Fruit fly (Drosophila melanogaster): ENCODE results near the gene Dip-C.

The Dip-C gene

DNA sequence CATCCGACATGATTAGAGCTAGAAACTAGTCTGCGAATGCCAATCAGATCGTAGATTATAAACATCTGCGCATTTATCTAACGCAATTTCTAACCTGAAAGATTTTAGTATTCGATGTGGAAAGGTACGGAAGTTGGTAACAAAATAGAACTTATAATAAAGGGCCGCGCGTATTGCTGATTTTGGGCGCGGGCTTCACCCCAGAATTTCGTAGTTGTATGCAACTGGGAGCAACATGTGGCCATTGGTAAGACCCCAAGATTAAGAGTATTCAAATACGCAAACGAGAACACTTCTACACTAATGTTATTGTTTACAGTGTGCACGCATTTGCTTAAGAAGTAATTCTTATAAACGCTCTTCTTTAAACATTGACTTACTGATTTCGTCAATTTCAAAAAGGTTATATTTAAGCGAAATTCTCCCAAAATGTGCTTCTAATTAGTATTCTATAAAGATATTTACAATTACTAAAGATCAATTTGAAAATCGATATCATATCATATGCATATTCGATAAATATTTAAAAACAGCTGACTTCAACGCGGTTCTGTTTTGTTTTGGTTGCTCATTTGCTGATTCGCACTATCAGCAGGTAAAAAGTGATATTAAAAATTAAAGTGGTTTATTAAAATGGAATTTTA, 46.4 kb upstream of the Dip-C start, which contains the start of the genes CG5961 and Polr3C (continued):
- TF ChIP-seq stwl (tag; optimal IDR thresholded peaks at IDR 0.05) (peak; percentile 63), CG10267 (tag; optimal IDR thresholded peaks at IDR 0.05) (peak; percentile 45), cg (GFP tag; optimal IDR thresholded peaks at IDR 0.05) (peak; percentile 29), CG18764 (GFP tag; optimal IDR thresholded peaks at IDR 0.05) (no peak), CG12659 (GFP tag; optimal IDR thresholded peaks at IDR 0.05) (peak; percentile 35), trem (tag; optimal IDR thresholded peaks at IDR 0.05) (peak; percentile 61), BEAF-32 (GFP tag; optimal IDR thresholded peaks at IDR 0.05) (peak; percentile 51), Jarid2 (GFP tag; optimal IDR thresholded peaks at IDR 0.05) (no peak), CG13287 (GFP tag; IDR thresholded peaks at IDR 0.05; ENCODE audit: partially characterized antibody) (peak; percentile 72), MBD-R2 (GFP tag; IDR thresholded peaks at IDR 0.05) (peak; percentile 69), CG17186 (GFP tag; optimal IDR thresholded peaks at IDR 0.05) (peak; percentile 26), HLH4C (GFP tag; IDR thresholded peaks at IDR 0.05; ENCODE audit: partially characterized antibody) (peak; percentile 33; the same call in 2 of the 3 replicates), CG4617 (GFP tag; optimal IDR thresholded peaks at IDR 0.05; ENCODE audit: borderline replicate concordance) (peak; percentile 10), sens (GFP tag) (peak; percentile 27), CG15514 (GFP tag; optimal IDR thresholded peaks at IDR 0.05) (peak; percentile 70), CG2120 (GFP tag; optimal IDR thresholded peaks at IDR 0.05) (peak; percentile 10), C15 (GFP tag; IDR thresholded peaks at IDR 0.05) (no peak), Fer1 (GFP tag; optimal IDR thresholded peaks at IDR 0.05) (peak; percentile 27), Stat92E (GFP tag; optimal IDR thresholded peaks at IDR 0.05) (peak in 1 of 3 experiments; percentile 20), Scr (GFP tag; IDR thresholded peaks at IDR 0.05; ENCODE audit: partially characterized antibody) (peak; percentile 17), insv (GFP tag; optimal IDR thresholded peaks at IDR 0.05) (peak in 1 of 2 experiments; percentile 38), zfh2 (GFP tag; optimal IDR thresholded peaks at IDR 0.05) (no peak), bbx (GFP tag; IDR thresholded peaks at IDR 0.05; ENCODE audit: partially characterized antibody) (0 out of 2 replicates have a peak, but pooled peaks have one; percentile 31), Usf (GFP tag; optimal IDR thresholded peaks at IDR 0.05) (no peak), CG14710 (tag; optimal IDR thresholded peaks at IDR 0.05) (peak; percentile 56), B-H1 (GFP tag; IDR thresholded peaks at IDR 0.05) (no peak), CG3163 (GFP tag; optimal IDR thresholded peaks at IDR 0.05) (peak; percentile 35), CG11560 (tag; IDR thresholded peaks at IDR 0.05) (peak; percentile 95), CG17829 (tag; optimal IDR thresholded peaks at IDR 0.05) (peak; percentile 10), tll (GFP tag; optimal IDR thresholded peaks at IDR 0.05) (peak in 1 of 2 experiments; percentile 65), Sry-δ (GFP tag; optimal IDR thresholded peaks at IDR 0.05) (peak; percentile 41), CG8924 (tag; optimal IDR thresholded peaks at IDR 0.05) (peak; percentile 15), dm (GFP tag; optimal IDR thresholded peaks at IDR 0.05) (no peak), Med (GFP tag) (peak; percentile 74), sug (tag; optimal IDR thresholded peaks at IDR 0.05) (peak; percentile 6), chinmo (GFP tag; IDR thresholded peaks at IDR 0.05; ENCODE audit: partially characterized antibody) (0 out of 4 replicates have a peak, but pooled peaks have one; percentile 55), CG9797 (GFP tag; optimal IDR thresholded peaks at IDR 0.05) (peak; percentile 62), E2f2 (GFP tag; IDR thresholded peaks at IDR 0.05) (peak; percentile 75), nmo (GFP tag; optimal IDR thresholded peaks at IDR 0.05) (peak; percentile 42), grn (GFP tag; optimal IDR thresholded peaks at IDR 0.05) (peak; percentile 24), mld (GFP tag; IDR thresholded peaks at IDR 0.05; ENCODE audit: partially characterized antibody) (no peak), CG6791 (GFP tag; IDR thresholded peaks at IDR 0.05; ENCODE audit: partially characterized antibody) (0 out of 3 replicates have a peak, but pooled peaks have one; percentile 19)
